Fruit fly (Drosophila melanogaster) whole organism, wandering third instar larva: ENCODE results near the gene Prdm13.

Source experiments
- HLH106 ChIP-seq: fragments of 200-800 bp; optimal IDR thresholded peaks from 3 replicates; lab custom pipeline; 2019; ENCODE audit warnings: missing biosample characterization, mild to moderate bottlenecking, missing genetic modification characterization, moderate library complexity
- Hnf4 ChIP-seq: fragments of 200-800 bp; sonication (Bioruptor generic); optimal IDR thresholded peaks from 2 replicates; lab custom pipeline; 2016; ENCODE audit warnings: missing biosample characterization, mild to moderate bottlenecking, missing genetic modification characterization
- Hr83 ChIP-seq: fragments of 200-300 bp; sonication (Bioruptor generic); optimal IDR thresholded peaks from 2 replicates; lab custom pipeline; 2016; ENCODE audit warnings: missing biosample characterization, mild to moderate bottlenecking, missing genetic modification characterization, moderate library complexity; ENCODE audit not compliant: poor library complexity, severe bottlenecking
- Jra ChIP-seq: sonication (Bioruptor generic); optimal IDR thresholded peaks from 2 replicates; lab custom pipeline; 2016; ENCODE audit warnings: missing biosample characterization, missing genetic modification characterization
- br ChIP-seq: fragments of 200-800 bp; sonication (Bioruptor generic); optimal IDR thresholded peaks from 2 replicates; lab custom pipeline; 2016; ENCODE audit warnings: missing biosample characterization, missing genetic modification characterization
- dl ChIP-seq, 2 experiments: fragments of 175-275, 200-275 bp in 1 of 2; fragments of 200-275 bp in 1 of 2; sonication (Bioruptor generic); optimal IDR thresholded peaks; lab custom pipeline; 2018; ENCODE audit warnings: mild to moderate bottlenecking in 2 of 2, missing biosample characterization in 2 of 2, missing genetic modification characterization in 2 of 2, moderate library complexity in 2 of 2; ENCODE audit not compliant: partially characterized antibody in 2 of 2, insufficient read depth in 1 of 2
- fru ChIP-seq: fragments of 200-800 bp; sonication (Bioruptor generic); optimal IDR thresholded peaks from 3 replicates; lab custom pipeline; 2016; ENCODE audit warnings: missing biosample characterization, mild to moderate bottlenecking, missing genetic modification characterization
- h ChIP-seq: fragments of 200-800 bp; sonication (Bioruptor generic); optimal IDR thresholded peaks from 3 replicates; lab custom pipeline; 2016; ENCODE audit warnings: missing biosample characterization, mild to moderate bottlenecking, missing genetic modification characterization
- lola ChIP-seq: fragments of >200 bp; optimal IDR thresholded peaks from 2 replicates; lab custom pipeline; 2017; ENCODE audit warnings: missing biosample characterization, missing genetic modification characterization
- pan ChIP-seq: fragments of >200 bp; optimal IDR thresholded peaks from 2 replicates; lab custom pipeline; 2017
- psq ChIP-seq: fragments of 200-800 bp; sonication (Bioruptor generic); optimal IDR thresholded peaks from 3 replicates; lab custom pipeline; 2017; ENCODE audit warnings: missing biosample characterization, mild to moderate bottlenecking, missing genetic modification characterization, moderate library complexity
- tai ChIP-seq: sonication (Bioruptor generic); optimal IDR thresholded peaks from 2 replicates; lab custom pipeline; 2016; ENCODE audit warnings: missing biosample characterization, missing genetic modification characterization

dm6 chr3L:6160514-6160913 is 2.4 kb upstream of the Prdm13 start, which contains the start of gene Cpr65Az:
- no peak for TF ChIP-seq Jra (GFP tag; lab: Kevin White, UChicago)
- TF ChIP-seq HLH106 (tag; lab: Kevin White, UChicago): no peak
- TF ChIP-seq fru (GFP tag; lab: Kevin White, UChicago): no peak
- no peak for TF ChIP-seq pan (lab: Kevin White, UChicago)
- no peak for TF ChIP-seq lola
- no peak for TF ChIP-seq psq (GFP tag; lab: Kevin White, UChicago)
- no peak for TF ChIP-seq br
- no peak for TF ChIP-seq h
- no peak for TF ChIP-seq Hr83
- no peak for TF ChIP-seq dl (GFP tag; optimal IDR thresholded peaks at IDR 0.05; lab: Kevin White, UChicago; ENCODE audit: insufficient read depth in 1 of 2, partially characterized antibody in 2 of 2)
- no peak for TF ChIP-seq Hnf4 (GFP tag; lab: Kevin White, UChicago)
- TF ChIP-seq tai (GFP tag; lab: Kevin White, UChicago): no peak
